Fruit fly (Drosophila melanogaster) whole organism, embryonic: ENCODE data around the gene CG10863.

ENCODE experiments used
- ATbp ChIP-seq: fragments of 200-800 bp; sonication (Bioruptor generic); optimal IDR thresholded peaks from 2 replicates; lab custom pipeline; 2017; ENCODE audit warnings: missing biosample characterization, mild to moderate bottlenecking, missing genetic modification characterization, missing genetic modification reagents
- Bgb ChIP-seq: fragments of 200-800 bp; sonication (Bioruptor generic); IDR thresholded peaks from 2 replicates; pipeline ENCODE4 v1.3.6; 2022; ENCODE audit warnings: missing biosample characterization, missing genetic modification characterization; ENCODE audit not compliant: partially characterized antibody
- Blimp-1 ChIP-seq: fragments of 200-800 bp; sonication (Bioruptor generic); optimal IDR thresholded peaks from 3 replicates; lab custom pipeline; 2018; ENCODE audit warnings: missing biosample characterization, missing genetic modification characterization, mild to moderate bottlenecking, moderate library complexity, missing genetic modification reagents
- CG10267 ChIP-seq: fragments of 200-800 bp; sonication (Bioruptor generic); optimal IDR thresholded peaks from 2 replicates; lab custom pipeline; 2018; ENCODE audit warnings: missing biosample characterization, mild to moderate bottlenecking, missing genetic modification characterization, moderate library complexity
- CG12659 ChIP-seq: fragments of 200-800 bp; sonication (Bioruptor generic); optimal IDR thresholded peaks from 3 replicates; lab custom pipeline; 2017; ENCODE audit warnings: mild to moderate bottlenecking, missing biosample characterization, missing genetic modification reagents, missing genetic modification characterization
- CG13287 ChIP-seq: fragments of 200-800 bp; sonication (Bioruptor generic); IDR thresholded peaks from 2 replicates; pipeline ENCODE4 v1.3.6; 2022; ENCODE audit warnings: missing biosample characterization, missing genetic modification characterization; ENCODE audit not compliant: partially characterized antibody
- CG13296 ChIP-seq: fragments of 200-800 bp; sonication (Bioruptor generic); optimal IDR thresholded peaks from 3 replicates; lab custom pipeline; 2018; ENCODE audit warnings: missing biosample characterization, mild to moderate bottlenecking, missing genetic modification characterization
- CG14860 ChIP-seq: fragments of 200-800 bp; sonication (Bioruptor generic); IDR thresholded peaks from 3 replicates; pipeline ENCODE4 v1.3.6; 2022; ENCODE audit warnings: missing biosample characterization, missing genetic modification characterization; ENCODE audit not compliant: partially characterized antibody
- CG1603 ChIP-seq: fragments of 200-800 bp; sonication (Bioruptor generic); optimal IDR thresholded peaks from 2 replicates; lab custom pipeline; 2019; ENCODE audit warnings: missing biosample characterization, mild to moderate bottlenecking, missing genetic modification characterization, moderate library complexity
- CG16813 ChIP-seq: fragments of 200-800 bp; sonication (Bioruptor generic); IDR thresholded peaks from 3 replicates; pipeline ENCODE4 v1.3.6; 2022; ENCODE audit warnings: missing biosample characterization, missing genetic modification characterization; ENCODE audit not compliant: partially characterized antibody
- CG18262 ChIP-seq: fragments of 200-800 bp; optimal IDR thresholded peaks from 3 replicates; lab custom pipeline; 2019; ENCODE audit warnings: missing biosample characterization, mild to moderate bottlenecking, missing genetic modification characterization, moderate library complexity
- CG1832 ChIP-seq: fragments of 200-800 bp; sonication (Bioruptor generic); optimal IDR thresholded peaks from 2 replicates; lab custom pipeline; 2017; ENCODE audit warnings: missing biosample characterization, mild to moderate bottlenecking, missing genetic modification characterization, inconsistent platforms
- CG2678 ChIP-seq: fragments of 200-800 bp; sonication (Bioruptor generic); optimal IDR thresholded peaks from 3 replicates; lab custom pipeline; 2019; ENCODE audit warnings: missing biosample characterization, mild to moderate bottlenecking, missing genetic modification characterization, moderate library complexity
- CG3995 ChIP-seq: fragments of 200-800 bp; sonication (Bioruptor generic); optimal IDR thresholded peaks from 3 replicates; lab custom pipeline; 2016; ENCODE audit warnings: missing biosample characterization, missing genetic modification characterization
- CG7963 ChIP-seq: fragments of 200-800 bp; sonication (Bioruptor generic); IDR thresholded peaks from 3 replicates; pipeline ENCODE4 v1.3.6; 2022; ENCODE audit warnings: missing biosample characterization, missing genetic modification characterization; ENCODE audit not compliant: partially characterized antibody
- CG8924 ChIP-seq: fragments of 200-800 bp; optimal IDR thresholded peaks from 3 replicates; lab custom pipeline; 2019; ENCODE audit warnings: missing biosample characterization, mild to moderate bottlenecking, missing genetic modification characterization, moderate library complexity
- CG9609 ChIP-seq: fragments of 200-800 bp; sonication (Bioruptor generic); optimal IDR thresholded peaks from 3 replicates; lab custom pipeline; 2016; ENCODE audit warnings: missing biosample characterization, missing genetic modification characterization
- CG9797 ChIP-seq: fragments of 200-800 bp; sonication (Bioruptor generic); optimal IDR thresholded peaks from 3 replicates; lab custom pipeline; 2018; ENCODE audit warnings: missing biosample characterization, mild to moderate bottlenecking, missing genetic modification characterization
- CHES-1-like ChIP-seq: fragments of 200-800 bp; sonication (Bioruptor generic); optimal IDR thresholded peaks from 2 replicates; lab custom pipeline; 2016; ENCODE audit warnings: missing biosample characterization, missing genetic modification characterization
- Deaf1 ChIP-seq: fragments of 200-800 bp; optimal IDR thresholded peaks from 3 replicates; lab custom pipeline; 2019; ENCODE audit warnings: missing biosample characterization, mild to moderate bottlenecking, missing genetic modification characterization, moderate library complexity
- E2f2 ChIP-seq: fragments of 200-800 bp; sonication (Bioruptor generic); IDR thresholded peaks from 2 replicates; pipeline ENCODE4 v1.3.6; 2022; ENCODE audit warnings: missing biosample characterization, missing genetic modification characterization
- Ets97D ChIP-seq: fragments of 200-800 bp; sonication (Bioruptor generic); optimal IDR thresholded peaks from 3 replicates; lab custom pipeline; 2016; ENCODE audit warnings: missing biosample characterization, missing genetic modification characterization
- HLH4C ChIP-seq: fragments of 200-800 bp; sonication (Bioruptor generic); IDR thresholded peaks from 3 replicates; pipeline ENCODE4 v1.3.6; 2022; ENCODE audit warnings: missing biosample characterization, missing genetic modification characterization; ENCODE audit not compliant: partially characterized antibody
- Jarid2 ChIP-seq: fragments of 200-800 bp; sonication (Bioruptor generic); optimal IDR thresholded peaks from 3 replicates; lab custom pipeline; 2017; ENCODE audit warnings: mild to moderate bottlenecking, missing biosample characterization, missing genetic modification reagents, missing genetic modification characterization
- Lhr ChIP-seq: fragments of 200-800 bp; sonication (Bioruptor generic); optimal IDR thresholded peaks from 3 replicates; lab custom pipeline; 2017; ENCODE audit warnings: mild to moderate bottlenecking, missing biosample characterization, missing genetic modification reagents, missing genetic modification characterization
- MBD-R2 ChIP-seq: fragments of 200-800 bp; sonication (Bioruptor generic); IDR thresholded peaks from 2 replicates; pipeline ENCODE4 v1.3.6; 2022; ENCODE audit warnings: missing biosample characterization, missing genetic modification characterization
- Med ChIP-seq: fragments of 200-800 bp; sonication (Bioruptor generic); peaks from one replicate; lab custom pipeline; 2016; ENCODE audit warnings: missing biosample characterization, missing genetic modification characterization, mild to moderate bottlenecking, inconsistent platforms, moderate library complexity
- Mes4 ChIP-seq: fragments of 200-800 bp; sonication (Bioruptor generic); optimal IDR thresholded peaks from 2 replicates; lab custom pipeline; 2016; ENCODE audit warnings: missing biosample characterization, missing genetic modification characterization
- Oaz ChIP-seq: fragments of 200-800 bp; sonication (Bioruptor generic); IDR thresholded peaks from 2 replicates; pipeline ENCODE4 v1.3.6; 2022; ENCODE audit warnings: missing biosample characterization, missing genetic modification characterization
- Opbp ChIP-seq: fragments of 200-800 bp; sonication (Bioruptor generic); IDR thresholded peaks from 3 replicates; pipeline ENCODE4 v1.3.6; 2022; ENCODE audit warnings: missing biosample characterization, missing genetic modification characterization; ENCODE audit not compliant: partially characterized antibody
- Ravus ChIP-seq: fragments of 200-800 bp; sonication (Bioruptor generic); IDR thresholded peaks from 2 replicates; pipeline ENCODE4 v1.3.6; 2022; ENCODE audit warnings: missing biosample characterization, missing genetic modification characterization
- Usf ChIP-seq: fragments of 200-800 bp; sonication (Bioruptor generic); optimal IDR thresholded peaks from 2 replicates; lab custom pipeline; 2017; ENCODE audit warnings: missing genotype, missing biosample characterization, missing genetic modification characterization
- amos ChIP-seq: fragments of 200-800 bp; sonication (Bioruptor generic); IDR thresholded peaks from 2 replicates; pipeline ENCODE4 v1.3.6; 2022; ENCODE audit warnings: missing biosample characterization, missing genetic modification characterization; ENCODE audit not compliant: partially characterized antibody
- bigmax ChIP-seq: fragments of 200-800 bp; sonication (Bioruptor generic); optimal IDR thresholded peaks from 2 replicates; lab custom pipeline; 2018; ENCODE audit warnings: missing biosample characterization, mild to moderate bottlenecking, missing genetic modification characterization
- cas ChIP-seq: fragments of 200-800 bp; sonication (Bioruptor generic); IDR thresholded peaks from 2 replicates; pipeline ENCODE4 v1.3.6; 2022; ENCODE audit warnings: missing biosample characterization, missing genetic modification characterization
- gfzf ChIP-seq: fragments of 200-800 bp; sonication (Bioruptor generic); optimal IDR thresholded peaks from 2 replicates; lab custom pipeline; 2016; ENCODE audit warnings: missing biosample characterization, mild to moderate bottlenecking, missing genetic modification characterization, moderate library complexity
- hbn ChIP-seq: fragments of 200-800 bp; sonication (Bioruptor generic); IDR thresholded peaks from 2 replicates; pipeline ENCODE4 v1.3.6; 2022; ENCODE audit warnings: missing biosample characterization, missing genetic modification characterization; ENCODE audit not compliant: partially characterized antibody
- hkb ChIP-seq, 2 experiments: fragments of 200-800 bp in 1 of 2; fragments of >200 bp in 1 of 2; sonication (Bioruptor generic) in 1 of 2; IDR thresholded peaks in 1 of 2; optimal IDR thresholded peaks in 1 of 2; 2 replicates each; pipeline versions ENCODE4 v1.3.6 to Lab custom; 2017 to 2022; ENCODE audit warnings: missing biosample characterization in 1 of 2, missing genetic modification characterization in 1 of 2
- knrl ChIP-seq: fragments of 200-800 bp; sonication (Bioruptor generic); IDR thresholded peaks from 3 replicates; pipeline ENCODE4 v1.3.6; 2022; ENCODE audit warnings: missing biosample characterization, missing genetic modification characterization; ENCODE audit not compliant: partially characterized antibody
- mirr ChIP-seq: fragments of 200-800 bp; sonication (Bioruptor generic); optimal IDR thresholded peaks from 3 replicates; lab custom pipeline; 2018; ENCODE audit warnings: missing biosample characterization, mild to moderate bottlenecking, missing genetic modification characterization
- rib ChIP-seq: fragments of 200-800 bp; sonication (Bioruptor generic); IDR thresholded peaks from 2 replicates; pipeline ENCODE4 v1.3.6; 2022; ENCODE audit warnings: missing biosample characterization, missing genetic modification characterization
- seq ChIP-seq: fragments of 200-800 bp; sonication (Bioruptor generic); IDR thresholded peaks from 2 replicates; pipeline ENCODE4 v1.3.6; 2022; ENCODE audit warnings: missing biosample characterization, missing genetic modification characterization
- slp2 ChIP-seq: fragments of 200-800 bp; sonication (Bioruptor generic); optimal IDR thresholded peaks from 2 replicates; lab custom pipeline; 2016; ENCODE audit warnings: missing biosample characterization, missing genetic modification characterization
- sob ChIP-seq: fragments of 200-800 bp; sonication (Bioruptor generic); IDR thresholded peaks from 2 replicates; pipeline ENCODE4 v1.3.6; 2022; ENCODE audit warnings: missing biosample characterization, missing genetic modification characterization
- wdn ChIP-seq: fragments of 200-800 bp; sonication (Bioruptor generic); IDR thresholded peaks from 2 replicates; pipeline ENCODE4 v1.3.6; 2022; ENCODE audit warnings: missing biosample characterization, missing genetic modification characterization

Gene CG10863

dm6 chr3L:3908838-3909810 lies 33.1 kb downstream of the CG10863 start (continued):
- TF ChIP-seq knrl (GFP tag; lab: Robert Waterston, UW) (peak; percentile 59), HLH4C (peak; percentile 64; the same call in 2 of the 3 replicates), wdn (GFP tag; lab: Robert Waterston, UW) (no peak), MBD-R2 (GFP tag; lab: Robert Waterston, UW) (peak; percentile 31; the same call in 1 of the 2 replicates), Med (GFP tag; lab: Kevin White, UChicago) (peak; percentile 76), amos (GFP tag; lab: Robert Waterston, UW) (peak; percentile 61; the same call in 1 of the 2 replicates), mirr (no peak), CG13296 (GFP tag; lab: Kevin White, UChicago) (no peak), Deaf1 (tag; lab: Kevin White, UChicago) (peak; percentile 22), Lhr (peak; percentile 18), E2f2 (peak; percentile 75), CHES-1-like (GFP tag; lab: Kevin White, UChicago) (peak; percentile 2), Ravus (no peak), rib (GFP tag; lab: Robert Waterston, UW) (0 out of 2 replicates have a peak, but pooled peaks have one; percentile 36), CG9609 (no peak), CG7963 (peak; percentile 43; the same call in 1 of the 3 replicates), CG12659 (peak; percentile 29), Blimp-1 (GFP tag; lab: Kevin White, UChicago) (no peak), ATbp (GFP tag; lab: Kevin White, UChicago) (no peak), Jarid2 (no peak), CG2678 (tag; lab: Kevin White, UChicago) (no peak), CG13287 (GFP tag; lab: Robert Waterston, UW) (peak; percentile 74), CG14860 (GFP tag; lab: Robert Waterston, UW) (peak; percentile 35; the same call in 1 of the 3 replicates), CG1603 (tag; lab: Kevin White, UChicago) (peak; percentile 55), hbn (GFP tag; lab: Robert Waterston, UW) (peak; percentile 56; the same call in 1 of the 2 replicates), Opbp (GFP tag; lab: Robert Waterston, UW) (peak; percentile 76), slp2 (GFP tag; lab: Kevin White, UChicago) (no peak), CG3995 (GFP tag; lab: Kevin White, UChicago) (peak; percentile 26), CG16813 (GFP tag; lab: Robert Waterston, UW) (peak; percentile 55; the same call in 2 of the 3 replicates), Mes4 (GFP tag; lab: Kevin White, UChicago) (no peak), CG9797 (peak; percentile 47), bigmax (GFP tag; lab: Kevin White, UChicago) (peak; percentile 90), Bgb (GFP tag; lab: Robert Waterston, UW) (peak; percentile 65), gfzf (GFP tag; lab: Kevin White, UChicago) (peak; percentile 86), Usf (no peak), cas (GFP tag; lab: Robert Waterston, UW) (no peak), CG1832 (GFP tag; lab: Kevin White, UChicago) (no peak), sob (GFP tag; lab: Robert Waterston, UW) (peak; percentile 8; the same call in 1 of the 2 replicates), CG18262 (tag; lab: Kevin White, UChicago) (no peak), Ets97D (GFP tag; lab: Kevin White, UChicago) (peak; percentile 32), seq (GFP tag; lab: Robert Waterston, UW) (no peak), hkb (optimal IDR thresholded peaks at IDR 0.05; lab: Kevin White, UChicago) (no peak), hkb (GFP tag; IDR thresholded peaks at IDR 0.05; lab: Robert Waterston, UW) (0 out of 2 replicates have a peak, but pooled peaks have one; percentile 11), CG8924 (tag; lab: Kevin White, UChicago) (no peak), CG10267 (tag; lab: Kevin White, UChicago) (peak; percentile 39), Oaz (GFP tag; lab: Robert Waterston, UW) (no peak)
